Fruit fly (Drosophila melanogaster) whole organism, prepupa: ENCODE data around the gene CG17770.

Source experiments
- CG10669 ChIP-seq: fragments of 200-800 bp; sonication (Bioruptor generic); optimal IDR thresholded peaks from 3 replicates; lab custom pipeline; 2018; ENCODE audit warnings: missing biosample characterization, mild to moderate bottlenecking, missing genetic modification characterization, moderate library complexity
- CG31627 ChIP-seq: fragments of 200-800 bp; sonication (Bioruptor generic); optimal IDR thresholded peaks from 3 replicates; lab custom pipeline; 2016; ENCODE audit warnings: missing biosample characterization, missing genetic modification characterization
- CG32006 ChIP-seq: fragments of 200-800 bp; sonication (Bioruptor generic); optimal IDR thresholded peaks from 3 replicates; lab custom pipeline; 2017; ENCODE audit warnings: missing biosample characterization, mild to moderate bottlenecking, missing genetic modification characterization
- Eip78C ChIP-seq: fragments of 200-800 bp; sonication (Bioruptor generic); peaks from one replicate; lab custom pipeline; 2016; ENCODE audit warnings: missing biosample characterization, missing genetic modification characterization
- Met ChIP-seq: fragments of 200-800 bp; sonication (Bioruptor generic); optimal IDR thresholded peaks from 3 replicates; lab custom pipeline; 2016; ENCODE audit warnings: missing biosample characterization, missing genetic modification characterization
- pdm3 ChIP-seq: fragments of 200-800 bp; sonication (Bioruptor generic); optimal IDR thresholded peaks from 3 replicates; lab custom pipeline; 2016; ENCODE audit warnings: missing biosample characterization, missing genetic modification characterization
- ss ChIP-seq, 2 experiments: fragments of 200-800 bp; sonication (Bioruptor generic); optimal IDR thresholded peaks; 2 replicates in 1 of 2; 3 replicates in 1 of 2; lab custom pipeline; 2017 to 2018; ENCODE audit warnings: mild to moderate bottlenecking in 2 of 2, missing biosample characterization in 2 of 2, missing genetic modification characterization in 2 of 2, moderate library complexity in 1 of 2

CG17770 gene

dm6 chr3R:25854825-25855224 is 43.1 kb downstream of the CG17770 start (continued):
- TF ChIP-seq ss (GFP tag; optimal IDR thresholded peaks at IDR 0.05; lab: Kevin White, UChicago), result no peak
- TF ChIP-seq Met, result no peak

dm6 chr3R:25855594-25856305 is 44.0 kb downstream of the CG17770 start, which contains the start of gene CG5890:
Gene CG5890 (plus strand): TSS chr3R:25856154.
- TF ChIP-seq CG10669 (GFP tag; lab: Kevin White, UChicago), result peak; percentile 11
- no peak for TF ChIP-seq CG31627 (GFP tag; lab: Kevin White, UChicago)
- peak; percentile 57 for TF ChIP-seq CG32006 (GFP tag; lab: Kevin White, UChicago)
- no peak for TF ChIP-seq pdm3 (GFP tag; lab: Kevin White, UChicago)
- peak; percentile 28 for TF ChIP-seq Eip78C (GFP tag; lab: Kevin White, UChicago)
- peak in 1 of 2 experiments; percentile 29 for TF ChIP-seq ss (GFP tag; optimal IDR thresholded peaks at IDR 0.05; lab: Kevin White, UChicago)
- TF ChIP-seq, all 60 proteins: peak for 4
